Worm (Caenorhabditis elegans): ENCODE data around the gene unc-44.

DNA sequence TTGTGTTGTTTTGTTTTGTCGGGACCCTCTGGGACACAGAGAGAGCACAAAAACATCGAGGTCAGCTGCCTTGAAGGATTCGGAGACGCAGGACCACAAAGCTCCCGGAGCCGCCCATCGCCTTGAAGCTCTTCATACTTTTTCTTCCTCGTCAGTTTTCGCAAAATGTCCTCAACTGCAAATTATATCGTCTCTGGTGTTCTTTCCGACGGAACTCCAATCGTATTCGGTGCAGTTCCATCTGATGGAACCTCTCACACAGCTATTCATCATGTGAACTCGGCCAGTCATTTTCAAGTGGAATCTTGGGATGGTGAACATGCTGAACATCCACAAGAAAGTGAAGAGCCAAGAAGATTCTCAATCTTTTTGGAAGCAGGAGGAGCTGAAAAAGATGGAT is 10.1 kb downstream of the unc-44 start:
- no peak for TF ChIP-seq nhr-90 (tag; optimal IDR thresholded peaks at IDR 0.05; ENCODE audit: poor library complexity)
- no peak for TF ChIP-seq unc-62 (GFP tag; optimal IDR thresholded peaks at IDR 0.05)
- TF ChIP-seq lin-13 (GFP tag; optimal IDR thresholded peaks at IDR 0.05): no peak
- TF ChIP-seq ztf-4 (tag; optimal IDR thresholded peaks at IDR 0.05): no peak
- no peak for TF ChIP-seq elt-3 (tag; optimal IDR thresholded peaks at IDR 0.05)
- TF ChIP-seq pag-3 (tag; optimal IDR thresholded peaks at IDR 0.05; ENCODE audit: borderline replicate concordance, insufficient read depth): no peak
- no peak for TF ChIP-seq sox-4 (tag; optimal IDR thresholded peaks at IDR 0.05)
